Worm (Caenorhabditis elegans) whole organism, L1 larva: ENCODE results near the gene F26D2.14.

Experiments used
- C34B4.2 ChIP-seq: sonication (generic microtip); optimal IDR thresholded peaks from 2 replicates; lab custom pipeline; 2017; ENCODE audit warnings: mild to moderate bottlenecking, missing genetic modification characterization, missing compliant biosample characterization
- F16B12.6 ChIP-seq: fragments of 150-350 bp; optimal IDR thresholded peaks from 2 replicates; lab custom pipeline; 2014; ENCODE audit warnings: missing biosample characterization, missing genetic modification characterization
- Y116A8C.19 ChIP-seq: sonication (generic microtip); optimal IDR thresholded peaks from 2 replicates; lab custom pipeline; 2016; ENCODE audit warnings: missing compliant biosample characterization, missing genetic modification characterization, borderline replicate concordance
- aha-1 ChIP-seq: fragments of 150-350 bp; optimal IDR thresholded peaks from 2 replicates; lab custom pipeline; 2014; ENCODE audit warnings: missing biosample characterization, missing genetic modification characterization
- alr-1 ChIP-seq: fragments of 200-800 bp; sonication (Bioruptor generic); optimal IDR thresholded peaks from 2 replicates; lab custom pipeline; 2018; ENCODE audit warnings: borderline replicate concordance, mild to moderate bottlenecking, missing genetic modification characterization, missing compliant biosample characterization
- aly-2 ChIP-seq: fragments of 150-350 bp; optimal IDR thresholded peaks from 2 replicates; lab custom pipeline; 2014; ENCODE audit warnings: missing biosample characterization, missing genetic modification characterization
- ceh-8 ChIP-seq: fragments of 200-800 bp; sonication (Bioruptor generic); optimal IDR thresholded peaks from 2 replicates; lab custom pipeline; 2018; ENCODE audit warnings: mild to moderate bottlenecking, missing genetic modification characterization, moderate library complexity, missing compliant biosample characterization
- ceh-82 ChIP-seq, 3 experiments: fragments of 150-350 bp in 1 of 3; sonication (generic microtip) in 2 of 3; optimal IDR thresholded peaks; 2 replicates each; lab custom pipeline; 2014 to 2017; ENCODE audit warnings: missing biosample characterization in 3 of 3, missing genetic modification characterization in 3 of 3
- ceh-90 ChIP-seq: sonication (generic microtip); optimal IDR thresholded peaks from 2 replicates; lab custom pipeline; 2016; ENCODE audit warnings: missing genetic modification characterization, missing compliant biosample characterization
- dpl-1 ChIP-seq, 3 experiments: fragments of 150-350 bp in 2 of 3; sonication (generic microtip) in 1 of 3; optimal IDR thresholded peaks; 2 replicates each; lab custom pipeline; 2014 to 2017; ENCODE audit warnings: missing biosample characterization in 3 of 3, missing genetic modification characterization in 3 of 3, missing genetic modification reagents in 3 of 3
- efl-1 ChIP-seq, 4 experiments: fragments of 150-350 bp; optimal IDR thresholded peaks in 3 of 4; peaks in 1 of 4; 1 replicate in 1 of 4; 2 replicates in 3 of 4; lab custom pipeline; 2014; ENCODE audit warnings: missing biosample characterization in 2 of 4, missing genetic modification characterization in 2 of 4, missing genetic modification reagents in 2 of 4
- efl-3 ChIP-seq: fragments of 200-800 bp; sonication (Bioruptor generic); optimal IDR thresholded peaks from 2 replicates; lab custom pipeline; 2018; ENCODE audit warnings: mild to moderate bottlenecking, missing genetic modification characterization, missing compliant biosample characterization
- elt-2 ChIP-seq: sonication (generic microtip); optimal IDR thresholded peaks from 2 replicates; lab custom pipeline; 2016; ENCODE audit warnings: missing genetic modification characterization, mild to moderate bottlenecking, inconsistent platforms, missing compliant biosample characterization, missing genetic modification reagents
- elt-3 ChIP-seq, 6 experiments: fragments of 150-350 bp in 1 of 6; sonication (generic microtip); optimal IDR thresholded peaks; 2 replicates each; lab custom pipeline; 2017 to 2018; ENCODE audit warnings: missing biosample characterization in 6 of 6, missing genetic modification characterization in 6 of 6, inconsistent platforms in 1 of 6
- fkh-8 ChIP-seq: sonication (generic microtip); optimal IDR thresholded peaks from 2 replicates; lab custom pipeline; 2016; ENCODE audit warnings: mild to moderate bottlenecking, missing genetic modification characterization, missing compliant biosample characterization
- fos-1 ChIP-seq: fragments of 150-350 bp; optimal IDR thresholded peaks from 2 replicates; lab custom pipeline; 2014; ENCODE audit warnings: missing biosample characterization, missing genetic modification characterization
- grh-1 ChIP-seq: fragments of 200-800 bp; sonication (Bioruptor generic); IDR thresholded peaks from 2 replicates; pipeline ENCODE4 v1.3.6; 2022; ENCODE audit warnings: missing genetic modification reagents, missing genetic modification characterization, missing compliant biosample characterization
- hlh-17 ChIP-seq: fragments of 200-800 bp; sonication (Bioruptor generic); optimal IDR thresholded peaks from 2 replicates; lab custom pipeline; 2018; ENCODE audit warnings: missing genetic modification characterization, mild to moderate bottlenecking, missing compliant biosample characterization, moderate library complexity, borderline replicate concordance
- hlh-4 ChIP-seq: sonication (generic microtip); optimal IDR thresholded peaks from 2 replicates; lab custom pipeline; 2016; ENCODE audit warnings: mild to moderate bottlenecking, missing genetic modification characterization, missing compliant biosample characterization
- lin-14 ChIP-seq: fragments of 200-800 bp; sonication (Bioruptor generic); optimal IDR thresholded peaks from 2 replicates; lab custom pipeline; 2018; ENCODE audit warnings: mild to moderate bottlenecking, missing genetic modification characterization, moderate library complexity, missing compliant biosample characterization
- lin-15B ChIP-seq: fragments of 150-350 bp; sonication (generic microtip); optimal IDR thresholded peaks from 3 replicates; lab custom pipeline; 2014; ENCODE audit warnings: missing biosample characterization, missing genetic modification characterization
- lin-35 ChIP-seq, 2 experiments: fragments of 150-350 bp; optimal IDR thresholded peaks; 2 replicates each; lab custom pipeline; 2014; ENCODE audit warnings: missing biosample characterization in 2 of 2, missing genetic modification characterization in 2 of 2, missing genetic modification reagents in 2 of 2
- lin-39 ChIP-seq: fragments of 150-350 bp; optimal IDR thresholded peaks from 2 replicates; lab custom pipeline; 2014; ENCODE audit warnings: missing biosample characterization, missing genetic modification reagents, missing genetic modification characterization
- mef-2 ChIP-seq: fragments of 150-350 bp; optimal IDR thresholded peaks from 2 replicates; lab custom pipeline; 2014; ENCODE audit warnings: missing biosample characterization, missing genetic modification characterization
- nhr-11 ChIP-seq: fragments of 150-350 bp; optimal IDR thresholded peaks from 2 replicates; lab custom pipeline; 2014; ENCODE audit warnings: missing biosample characterization, missing genetic modification characterization
- nhr-20 ChIP-seq: sonication (generic microtip); optimal IDR thresholded peaks from 2 replicates; lab custom pipeline; 2016; ENCODE audit warnings: mild to moderate bottlenecking, missing genetic modification characterization, missing compliant biosample characterization
- nhr-47 ChIP-seq: sonication (generic microtip); optimal IDR thresholded peaks from 2 replicates; lab custom pipeline; 2016; ENCODE audit warnings: mild to moderate bottlenecking, missing genetic modification characterization, moderate library complexity, missing compliant biosample characterization
- nhr-71 ChIP-seq: sonication (generic microtip); optimal IDR thresholded peaks from 2 replicates; lab custom pipeline; 2016; ENCODE audit warnings: mild to moderate bottlenecking, missing genetic modification characterization, moderate library complexity, missing compliant biosample characterization
- nhr-76 ChIP-seq: sonication (generic microtip); optimal IDR thresholded peaks from 2 replicates; lab custom pipeline; 2017; ENCODE audit warnings: missing biosample characterization, missing genetic modification characterization
- nhr-84 ChIP-seq: sonication (generic microtip); optimal IDR thresholded peaks from 2 replicates; lab custom pipeline; 2017; ENCODE audit warnings: missing biosample characterization, missing genetic modification characterization
- nhr-85 ChIP-seq: sonication (generic microtip); peaks from one replicate; lab custom pipeline; 2016; ENCODE audit warnings: missing genetic modification characterization, inconsistent platforms, missing compliant biosample characterization
- pax-3 ChIP-seq: fragments of 200-800 bp; sonication (Bioruptor generic); optimal IDR thresholded peaks from 2 replicates; lab custom pipeline; 2018; ENCODE audit warnings: mild to moderate bottlenecking, missing genetic modification characterization, moderate library complexity, missing compliant biosample characterization
- pqm-1 ChIP-seq: sonication (generic microtip); optimal IDR thresholded peaks from 3 replicates; lab custom pipeline; 2017; ENCODE audit warnings: missing biosample characterization, missing genetic modification characterization
- skn-1 ChIP-seq: fragments of 150-350 bp; optimal IDR thresholded peaks from 2 replicates; lab custom pipeline; 2014; ENCODE audit warnings: missing biosample characterization, missing genetic modification characterization
- snpc-4 ChIP-seq: fragments of 150-350 bp; optimal IDR thresholded peaks from 2 replicates; lab custom pipeline; 2014; ENCODE audit warnings: missing biosample characterization, missing genetic modification characterization
- snu-23 ChIP-seq: sonication (generic microtip); optimal IDR thresholded peaks from 2 replicates; lab custom pipeline; 2016; ENCODE audit warnings: missing genetic modification characterization, missing compliant biosample characterization
- sptf-1 ChIP-seq: fragments of 150-350 bp; optimal IDR thresholded peaks from 2 replicates; lab custom pipeline; 2014; ENCODE audit warnings: missing biosample characterization, missing genetic modification characterization
- swsn-7 ChIP-seq: sonication (generic microtip); optimal IDR thresholded peaks from 2 replicates; lab custom pipeline; 2016; ENCODE audit warnings: missing genetic modification characterization, missing compliant biosample characterization
- tlp-1 ChIP-seq: fragments of 150-350 bp; optimal IDR thresholded peaks from 2 replicates; lab custom pipeline; 2014; ENCODE audit warnings: missing biosample characterization, missing genetic modification characterization
- unc-30 ChIP-seq: sonication (generic microtip); optimal IDR thresholded peaks from 2 replicates; lab custom pipeline; 2017; ENCODE audit warnings: missing biosample characterization, missing genetic modification characterization
- unc-98 ChIP-seq: fragments of 200-800 bp; sonication (Bioruptor generic); IDR thresholded peaks from 2 replicates; pipeline ENCODE4 v1.3.6; 2022; ENCODE audit warnings: missing genetic modification characterization, missing compliant biosample characterization
- xbp-1 ChIP-seq: sonication (generic microtip); optimal IDR thresholded peaks from 2 replicates; lab custom pipeline; 2016; ENCODE audit warnings: missing genetic modification characterization, missing compliant biosample characterization
- zip-4 ChIP-seq: fragments of 200-800 bp; sonication (Bioruptor generic); optimal IDR thresholded peaks from 2 replicates; lab custom pipeline; 2018; ENCODE audit warnings: mild to moderate bottlenecking, missing genetic modification characterization, moderate library complexity, missing compliant biosample characterization

The F26D2.14 gene

DNA sequence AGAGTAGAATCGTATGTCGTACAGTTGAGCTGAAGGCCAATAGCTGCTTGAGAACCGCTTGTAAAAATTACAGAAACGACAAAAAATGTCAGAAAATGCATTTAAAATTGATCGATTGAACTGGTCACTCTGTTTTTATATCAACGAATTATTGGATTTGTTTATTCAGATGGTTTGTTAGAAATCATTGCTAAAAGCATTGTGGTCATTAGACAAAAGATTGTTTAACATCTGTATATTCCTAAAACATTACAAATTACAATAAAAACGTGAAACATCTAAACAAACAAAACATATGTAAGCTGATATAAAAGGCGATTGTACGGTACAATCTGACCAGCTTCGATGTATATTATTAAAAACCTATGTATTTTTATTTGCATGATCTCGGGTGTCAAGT is at the start of gene F26D2.14, which contains the start of gene F26D2.13:
Gene F26D2.14, plus strand, starts transcription at position 346 of the 400 bp plus-strand sequence.
Gene F26D2.13, minus strand, starts transcription at position 101 of the 400 bp plus-strand sequence.
- TF ChIP-seq Y116A8C.19, result no peak
- TF ChIP-seq, all 84 proteins: peak for 0

ce11 chrV:16388268-16388667 is 47.4 kb upstream of the F26D2.14 start, which contains the start of gene sri-65:
Gene sri-65 (minus strand): TSS chrV:16388368.
- TF ChIP-seq hlh-4 (tag; lab: Kevin White, UChicago), result peak; percentile 88
- TF ChIP-seq ceh-8 (GFP tag; lab: Kevin White, UChicago), result no peak

- TF ChIP-seq efl-3, result no peak
- TF ChIP-seq nhr-20 (tag; lab: Kevin White, UChicago), result peak; percentile 75
- TF ChIP-seq elt-2 (tag; lab: Kevin White, UChicago), result peak; percentile 4
- peak in 1 of 2 experiments; percentile 28 for TF ChIP-seq lin-35 (GFP tag; optimal IDR thresholded peaks at IDR 0.05; lab: Kevin White, UChicago)
These were observed 45.0 kb upstream of the F26D2.14 start, which contains the start of gene gst-44 for ce11 chrV:16390655-16391054. Gene gst-44 (plus strand): TSS chrV:16390891.

DNA sequence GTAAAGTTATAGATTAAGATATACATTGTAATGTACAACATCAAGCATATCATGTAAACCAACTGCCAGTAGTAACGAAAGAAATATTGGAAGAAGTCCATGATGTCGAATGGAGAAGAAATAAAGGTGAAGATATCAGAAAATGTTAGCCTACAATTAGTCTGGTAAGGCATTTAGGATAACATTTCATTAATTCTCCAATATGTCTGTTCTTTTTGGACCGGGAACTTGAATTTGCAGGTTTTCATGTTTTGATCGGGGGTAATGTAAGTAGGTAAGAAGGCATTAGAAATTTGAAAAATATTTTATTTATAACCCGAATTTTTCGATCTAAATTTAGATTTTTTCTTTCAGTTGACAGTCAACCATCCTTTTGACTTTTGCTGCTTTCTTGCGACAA is 41.9 kb upstream of the F26D2.14 start, which contains the start of gene srd-63:
Gene srd-63, minus strand, starts transcription at position 101 of the 400 bp plus-strand sequence.
- TF ChIP-seq nhr-85 (tag; lab: Kevin White, UChicago) (no peak), elt-2 (tag; lab: Kevin White, UChicago) (no peak), nhr-84 (tag; lab: Kevin White, UChicago) (no peak)
- TF ChIP-seq, all 84 proteins: peak for 0

ce11 chrV:16395131-16395530 is 40.5 kb upstream of the F26D2.14 start, which contains the start of gene F13A7.11:
Gene F13A7.11 (minus strand): TSS chrV:16395304.
- no peak for TF ChIP-seq aha-1
- peak in 1 of 3 experiments; percentile 16 for TF ChIP-seq ceh-82 (tag; optimal IDR thresholded peaks at IDR 0.05; lab: Kevin White, UChicago)
- peak; percentile 17 for TF ChIP-seq nhr-47 (tag; lab: Kevin White, UChicago)
- peak; percentile 46 for TF ChIP-seq elt-2 (tag; lab: Kevin White, UChicago)
- peak; percentile 81 for TF ChIP-seq skn-1 (tag; lab: Kevin White, UChicago)
- TF ChIP-seq nhr-85 (tag; lab: Kevin White, UChicago), result peak; percentile 66
- TF ChIP-seq lin-39 (tag; lab: Kevin White, UChicago), result no peak
- no peak for TF ChIP-seq fos-1 (tag; lab: Kevin White, UChicago)
- TF ChIP-seq aly-2, result no peak
- peak; percentile 40 for TF ChIP-seq nhr-71 (tag; lab: Kevin White, UChicago)
- TF ChIP-seq F16B12.6 (tag; lab: Kevin White, UChicago), result no peak
- TF ChIP-seq zip-4 (GFP tag; lab: Kevin White, UChicago), result peak; percentile 99
- TF ChIP-seq C34B4.2 (tag; lab: Kevin White, UChicago), result no peak
- no peak for TF ChIP-seq tlp-1
- no peak for TF ChIP-seq sptf-1 (tag; lab: Kevin White, UChicago)
- TF ChIP-seq xbp-1 (tag; lab: Kevin White, UChicago), result no peak
- no peak for TF ChIP-seq ceh-90
- TF ChIP-seq pax-3 (tag; lab: Kevin White, UChicago), result no peak
- TF ChIP-seq lin-14 (GFP tag; lab: Kevin White, UChicago), result no peak
- no peak for TF ChIP-seq pqm-1
- TF ChIP-seq nhr-11 (tag; lab: Kevin White, UChicago), result no peak
- peak in 2 of 3 experiments; percentile 4 to 17 for TF ChIP-seq dpl-1 (GFP tag; optimal IDR thresholded peaks at IDR 0.05; lab: Kevin White, UChicago)
- TF ChIP-seq grh-1 (GFP tag; lab: Robert Waterston, UW), result no peak
- TF ChIP-seq lin-35 (GFP tag; optimal IDR thresholded peaks at IDR 0.05; lab: Kevin White, UChicago), result peak in 1 of 2 experiments; percentile 1
- no peak for TF ChIP-seq snpc-4
- TF ChIP-seq swsn-7 (tag; lab: Kevin White, UChicago), result no peak
- peak in 1 of 6 experiments; percentile 28 for TF ChIP-seq elt-3 (tag; optimal IDR thresholded peaks at IDR 0.05; lab: Kevin White, UChicago)
- no peak for TF ChIP-seq lin-15B (tag; lab: Kevin White, UChicago)
- TF ChIP-seq snu-23, result no peak
- no peak for TF ChIP-seq hlh-4 (tag; lab: Kevin White, UChicago)
- no peak for TF ChIP-seq hlh-17 (GFP tag; lab: Kevin White, UChicago)
- no peak for TF ChIP-seq mef-2
- TF ChIP-seq fkh-8 (tag; lab: Kevin White, UChicago), result no peak
- no peak for TF ChIP-seq alr-1 (tag; lab: Kevin White, UChicago)
- TF ChIP-seq unc-98, result no peak
- no peak for TF ChIP-seq unc-30 (tag; lab: Kevin White, UChicago)
- peak; percentile 7 to 25 for TF ChIP-seq efl-1 (optimal IDR thresholded peaks at IDR 0.05; lab: Kevin White, UChicago)
- TF ChIP-seq efl-1 (GFP tag; optimal IDR thresholded peaks at IDR 0.05 in 1 of 2; lab: Kevin White, UChicago), result peak; percentile 10 to 82
- TF ChIP-seq nhr-76 (tag; lab: Kevin White, UChicago), result no peak
